Fruit fly (Drosophila melanogaster): ENCODE results near the gene RpL22.

DNA sequence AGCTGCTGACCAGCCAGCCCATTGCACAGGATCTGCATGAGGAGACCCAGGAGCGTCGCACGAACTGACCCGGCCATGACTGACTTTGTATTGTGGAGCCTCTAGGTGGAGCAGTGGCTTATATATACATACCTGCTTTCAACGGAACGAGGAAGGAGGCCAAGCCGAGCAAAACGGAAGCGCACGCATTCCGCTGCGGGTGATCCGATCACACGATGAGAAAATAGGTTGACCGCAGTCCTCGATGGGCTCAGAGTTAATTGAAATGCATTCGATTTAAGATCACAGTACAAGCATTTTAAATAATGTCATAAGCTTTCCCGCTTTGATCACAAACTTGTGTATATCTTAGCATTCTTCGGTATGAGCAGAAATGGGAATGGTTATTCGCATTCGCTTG, 39.9 kb upstream of the RpL22 start, which contains the start of gene CG13358:
- no peak for TF ChIP-seq spab (GFP tag; optimal IDR thresholded peaks at IDR 0.05)
- no peak for TF ChIP-seq Met (GFP tag; optimal IDR thresholded peaks at IDR 0.05)
- TF ChIP-seq Hr4 (GFP tag; optimal IDR thresholded peaks at IDR 0.05): no peak
- TF ChIP-seq Sox102F (GFP tag; optimal IDR thresholded peaks at IDR 0.05): no peak
- no peak for TF ChIP-seq CG10631 (GFP tag; optimal IDR thresholded peaks at IDR 0.05)
- no peak for TF ChIP-seq Eip93F (GFP tag; optimal IDR thresholded peaks at IDR 0.05)
- TF ChIP-seq ss (GFP tag; optimal IDR thresholded peaks at IDR 0.05): no peak
- no peak for TF ChIP-seq Blimp-1 (GFP tag; optimal IDR thresholded peaks at IDR 0.05)
- no peak for TF ChIP-seq Ets96B (tag; optimal IDR thresholded peaks at IDR 0.05)
- no peak for TF ChIP-seq CG3032 (tag; optimal IDR thresholded peaks at IDR 0.05)
- TF ChIP-seq CG6163 (GFP tag; IDR thresholded peaks at IDR 0.05): no peak
